Fruit fly (Drosophila melanogaster) whole organism, prepupa: ENCODE results near the gene RSG7.

Experiments used
- CG10631 ChIP-seq: fragments of 200-800 bp; sonication (Bioruptor generic); optimal IDR thresholded peaks from 2 replicates; lab custom pipeline; 2016; ENCODE audit warnings: missing biosample characterization, missing genetic modification characterization
- CG31627 ChIP-seq: fragments of 200-800 bp; sonication (Bioruptor generic); optimal IDR thresholded peaks from 3 replicates; lab custom pipeline; 2016; ENCODE audit warnings: missing biosample characterization, missing genetic modification characterization
- CG6163 ChIP-seq: fragments of 200-800 bp; sonication (Bioruptor generic); IDR thresholded peaks from 3 replicates; pipeline ENCODE4 v1.3.6; 2022; ENCODE audit warnings: missing biosample characterization, missing genetic modification characterization
- Hr4 ChIP-seq: fragments of 200-800 bp; sonication (Bioruptor generic); optimal IDR thresholded peaks from 3 replicates; lab custom pipeline; 2016; ENCODE audit warnings: missing biosample characterization, missing genetic modification characterization
- Met ChIP-seq: fragments of 200-800 bp; sonication (Bioruptor generic); optimal IDR thresholded peaks from 3 replicates; lab custom pipeline; 2016; ENCODE audit warnings: missing biosample characterization, missing genetic modification characterization
- dsx ChIP-seq: fragments of 200-800 bp; optimal IDR thresholded peaks from 3 replicates; lab custom pipeline; 2019; ENCODE audit warnings: missing biosample characterization, mild to moderate bottlenecking, missing genetic modification characterization, moderate library complexity; ENCODE audit not compliant: poor library complexity, severe bottlenecking
- fd85E ChIP-seq: fragments of 200-800 bp; sonication (Bioruptor generic); optimal IDR thresholded peaks from 3 replicates; lab custom pipeline; 2016; ENCODE audit warnings: missing biosample characterization, missing genetic modification characterization
- ss ChIP-seq, 2 experiments: fragments of 200-800 bp; sonication (Bioruptor generic); optimal IDR thresholded peaks; 2 replicates in 1 of 2; 3 replicates in 1 of 2; lab custom pipeline; 2017 to 2018; ENCODE audit warnings: mild to moderate bottlenecking in 2 of 2, missing biosample characterization in 2 of 2, missing genetic modification characterization in 2 of 2, moderate library complexity in 1 of 2

dm6 chrX:16835304-16835703 lies 8.9 kb downstream of the RSG7 start, which contains the start of the genes CG13004 and CG46306:
- TF ChIP-seq ss (GFP tag; optimal IDR thresholded peaks at IDR 0.05; lab: Kevin White, UChicago) (peak in 1 of 2 experiments; percentile 19), Met (GFP tag; lab: Kevin White, UChicago) (no peak), CG10631 (GFP tag; lab: Kevin White, UChicago) (no peak), Hr4 (GFP tag; lab: Kevin White, UChicago) (no peak), CG31627 (GFP tag; lab: Kevin White, UChicago) (no peak), fd85E (GFP tag; lab: Kevin White, UChicago) (no peak), dsx (peak; percentile 32), CG6163 (GFP tag; lab: Robert Waterston, UW) (peak; percentile 59)
